Worm (Caenorhabditis elegans) whole organism, young adult: ENCODE measurements around the gene K12H6.10.

Experiments
- B0019.2 ChIP-seq: fragments of 200-800 bp; sonication (Bioruptor generic); conservative IDR thresholded peaks from 2 replicates; pipeline ENCODE4 v1.3.6; 2022; ENCODE audit warnings: missing genetic modification reagents, missing genetic modification characterization, missing compliant biosample characterization
- D2030.7 ChIP-seq: fragments of 200-800 bp; sonication (Bioruptor generic); IDR thresholded peaks from 2 replicates; pipeline ENCODE4 v1.3.6; 2022; ENCODE audit warnings: missing genetic modification reagents, missing genetic modification characterization, missing compliant biosample characterization
- F33H1.4 ChIP-seq: fragments of 200-800 bp; sonication (Bioruptor generic); IDR thresholded peaks from 2 replicates; pipeline ENCODE4 v1.3.6; 2022; ENCODE audit warnings: missing genetic modification reagents, missing genetic modification characterization, missing compliant biosample characterization
- F37B4.10 ChIP-seq: fragments of 200-800 bp; sonication (Bioruptor generic); IDR thresholded peaks from 2 replicates; pipeline ENCODE4 v1.3.6; 2022; ENCODE audit warnings: missing genetic modification characterization, missing compliant biosample characterization
- F39B2.1 ChIP-seq: fragments of 200-800 bp; sonication (Bioruptor generic); IDR thresholded peaks from 2 replicates; pipeline ENCODE4 v1.3.6; 2022; ENCODE audit warnings: missing genetic modification reagents, missing genetic modification characterization, missing compliant biosample characterization
- F55B11.4 ChIP-seq: sonication (generic microtip); optimal IDR thresholded peaks from 2 replicates; lab custom pipeline; 2016; ENCODE audit warnings: missing compliant biosample characterization, missing genetic modification characterization, borderline replicate concordance; ENCODE audit not compliant: insufficient read depth
- F57C9.4 ChIP-seq: sonication (generic microtip); optimal IDR thresholded peaks from 2 replicates; lab custom pipeline; 2017; ENCODE audit warnings: mild to moderate bottlenecking, missing genetic modification characterization, missing compliant biosample characterization
- T26A5.8 ChIP-seq: sonication (generic microtip); optimal IDR thresholded peaks from 2 replicates; lab custom pipeline; 2016; ENCODE audit warnings: missing genetic modification characterization, missing compliant biosample characterization
- Y53F4B.3 ChIP-seq: fragments of 200-800 bp; sonication (Bioruptor generic); IDR thresholded peaks from 2 replicates; pipeline ENCODE4 v1.3.6; 2022; ENCODE audit warnings: missing genetic modification reagents, missing genetic modification characterization, missing compliant biosample characterization
- akir-1 ChIP-seq: fragments of 200-800 bp; sonication (Bioruptor generic); optimal IDR thresholded peaks from 2 replicates; lab custom pipeline; 2018; ENCODE audit warnings: mild to moderate bottlenecking, missing genetic modification characterization, moderate library complexity, missing compliant biosample characterization
- attf-5 ChIP-seq: fragments of 200-800 bp; sonication (Bioruptor generic); optimal IDR thresholded peaks from 2 replicates; lab custom pipeline; 2018; ENCODE audit warnings: mild to moderate bottlenecking, missing genetic modification characterization, missing compliant biosample characterization
- bed-2 ChIP-seq: fragments of 200-800 bp; sonication (Bioruptor generic); IDR thresholded peaks from 2 replicates; pipeline ENCODE4 v1.3.6; 2022; ENCODE audit warnings: missing genetic modification reagents, missing genetic modification characterization, missing compliant biosample characterization
- cebp-2 ChIP-seq: fragments of 200-800 bp; sonication (Bioruptor generic); IDR thresholded peaks from 2 replicates; pipeline ENCODE4 v1.3.6; 2022; ENCODE audit warnings: missing genetic modification characterization, missing compliant biosample characterization
- die-1 ChIP-seq: sonication (generic microtip); optimal IDR thresholded peaks from 2 replicates; lab custom pipeline; 2016; ENCODE audit warnings: missing genotype, mild to moderate bottlenecking, missing genetic modification characterization, missing compliant biosample characterization
- egl-18 ChIP-seq: fragments of 200-800 bp; sonication (Bioruptor generic); IDR thresholded peaks from 2 replicates; pipeline ENCODE4 v1.3.6; 2022; ENCODE audit warnings: missing genetic modification reagents, missing genetic modification characterization, missing compliant biosample characterization
- egrh-3 ChIP-seq: fragments of 200-800 bp; sonication (Bioruptor generic); IDR thresholded peaks from 2 replicates; pipeline ENCODE4 v1.3.6; 2022; ENCODE audit warnings: missing genetic modification reagents, missing genetic modification characterization, missing compliant biosample characterization
- hmg-20 ChIP-seq: fragments of 200-800 bp; sonication (Bioruptor generic); IDR thresholded peaks from 2 replicates; pipeline ENCODE4 v1.3.6; 2022; ENCODE audit warnings: missing genetic modification reagents, missing genetic modification characterization, missing compliant biosample characterization
- hrde-1 ChIP-seq: sonication (generic microtip); optimal IDR thresholded peaks from 2 replicates; lab custom pipeline; 2016; ENCODE audit warnings: missing genetic modification characterization, mild to moderate bottlenecking, missing compliant biosample characterization, moderate library complexity, missing genotype, missing genetic modification reagents, borderline replicate concordance
- hsf-1 ChIP-seq: fragments of 200-800 bp; sonication (Bioruptor generic); IDR thresholded peaks from 2 replicates; pipeline ENCODE4 v1.3.6; 2022; ENCODE audit warnings: missing genetic modification reagents, missing genetic modification characterization, missing compliant biosample characterization
- let-526 ChIP-seq: fragments of 200-800 bp; sonication (Bioruptor generic); IDR thresholded peaks from 2 replicates; pipeline ENCODE4 v1.3.6; 2022; ENCODE audit warnings: missing genetic modification reagents, missing genetic modification characterization, missing compliant biosample characterization
- lin-40 ChIP-seq: sonication (generic microtip); optimal IDR thresholded peaks from 2 replicates; lab custom pipeline; 2016; ENCODE audit warnings: missing genetic modification characterization, mild to moderate bottlenecking, missing compliant biosample characterization, missing genotype, missing genetic modification reagents
- madf-8 ChIP-seq: fragments of 200-800 bp; sonication (Bioruptor generic); conservative IDR thresholded peaks from 2 replicates; pipeline ENCODE4 v1.3.6; 2022; ENCODE audit warnings: missing genetic modification reagents, missing genetic modification characterization, missing compliant biosample characterization
- mxl-1 ChIP-seq: sonication (generic microtip); optimal IDR thresholded peaks from 2 replicates; lab custom pipeline; 2016; ENCODE audit warnings: missing genetic modification characterization, missing compliant biosample characterization
- nfya-1 ChIP-seq: sonication (generic microtip); optimal IDR thresholded peaks from 2 replicates; lab custom pipeline; 2017; ENCODE audit warnings: antibody characterized with exemption, missing compliant biosample characterization, missing genetic modification characterization, borderline replicate concordance; ENCODE audit not compliant: insufficient read depth
- nfya-2 ChIP-seq: fragments of 200-800 bp; sonication (Bioruptor generic); IDR thresholded peaks from 2 replicates; pipeline ENCODE4 v1.3.6; 2022; ENCODE audit warnings: missing genetic modification reagents, missing genetic modification characterization, missing compliant biosample characterization
- nfyb-1 ChIP-seq: fragments of 200-800 bp; sonication (Bioruptor generic); IDR thresholded peaks from 2 replicates; pipeline ENCODE4 v1.3.6; 2022; ENCODE audit warnings: missing genetic modification reagents, missing genetic modification characterization, missing compliant biosample characterization
- nhr-120 ChIP-seq: fragments of 200-800 bp; sonication (Bioruptor generic); IDR thresholded peaks from 2 replicates; pipeline ENCODE4 v1.3.6; 2022; ENCODE audit warnings: missing genetic modification characterization, missing compliant biosample characterization
- rec-8 ChIP-seq, 2 experiments: sonication (generic microtip); optimal IDR thresholded peaks; 2 replicates each; lab custom pipeline; 2016; ENCODE audit warnings: mild to moderate bottlenecking in 2 of 2, missing genetic modification characterization in 2 of 2, missing genetic modification reagents in 2 of 2, missing genotype in 2 of 2, missing biosample characterization in 1 of 2, missing compliant biosample characterization in 1 of 2, moderate library complexity in 1 of 2
- snpc-1.1 ChIP-seq: sonication (generic microtip); optimal IDR thresholded peaks from 2 replicates; lab custom pipeline; 2017; ENCODE audit warnings: missing genetic modification characterization, mild to moderate bottlenecking, missing compliant biosample characterization, antibody characterized with exemption, moderate library complexity, missing genotype, missing genetic modification reagents; ENCODE audit not compliant: insufficient read depth
- snpc-4 ChIP-seq, 5 experiments: fragments of 150-350 bp in 1 of 5; sonication (generic microtip) in 4 of 5; optimal IDR thresholded peaks; 2 replicates each; lab custom pipeline; 2014 to 2018; ENCODE audit warnings: missing genetic modification characterization in 5 of 5, missing biosample characterization in 3 of 5, antibody characterized with exemption in 2 of 5, mild to moderate bottlenecking in 2 of 5, missing compliant biosample characterization in 2 of 5, missing genotype in 2 of 5, moderate library complexity in 2 of 5, missing genetic modification reagents in 1 of 5
- somi-1 ChIP-seq: fragments of 200-800 bp; sonication (Bioruptor generic); optimal IDR thresholded peaks from 2 replicates; lab custom pipeline; 2018; ENCODE audit warnings: mild to moderate bottlenecking, missing genetic modification characterization, missing compliant biosample characterization
- sptf-2 ChIP-seq: fragments of 200-800 bp; sonication (Bioruptor generic); optimal IDR thresholded peaks from 2 replicates; lab custom pipeline; 2018; ENCODE audit warnings: mild to moderate bottlenecking, missing genetic modification characterization, missing compliant biosample characterization
- tlf-1 ChIP-seq: fragments of 200-800 bp; sonication (Bioruptor generic); optimal IDR thresholded peaks from 2 replicates; lab custom pipeline; 2018; ENCODE audit warnings: mild to moderate bottlenecking, missing genetic modification characterization, missing compliant biosample characterization
- unc-62 ChIP-seq: fragments of 150-350 bp; optimal IDR thresholded peaks from 2 replicates; lab custom pipeline; 2014; ENCODE audit warnings: missing biosample characterization, missing genetic modification reagents, missing genetic modification characterization
- zfh-2 ChIP-seq: fragments of 200-800 bp; sonication (Bioruptor generic); conservative IDR thresholded peaks from 2 replicates; pipeline ENCODE4 v1.3.6; 2022; ENCODE audit warnings: missing genetic modification reagents, missing genetic modification characterization, missing compliant biosample characterization
- ztf-22 ChIP-seq: fragments of 200-800 bp; sonication (Bioruptor generic); optimal IDR thresholded peaks from 2 replicates; lab custom pipeline; 2018; ENCODE audit warnings: mild to moderate bottlenecking, missing genetic modification characterization, moderate library complexity, missing compliant biosample characterization

Gene K12H6.10

ce11 chrII:2865355-2865754, 42.7 kb downstream of the K12H6.10 start:
- TF ChIP-seq zfh-2 = peak; percentile 55; the same call in 1 of the 2 replicates
- TF ChIP-seq mxl-1 (tag; lab: Kevin White, UChicago) = no peak
- TF ChIP-seq nhr-120 (GFP tag; lab: Robert Waterston, UW) = 0 out of 2 replicates have a peak, but pooled peaks have one; percentile 28

DNA sequence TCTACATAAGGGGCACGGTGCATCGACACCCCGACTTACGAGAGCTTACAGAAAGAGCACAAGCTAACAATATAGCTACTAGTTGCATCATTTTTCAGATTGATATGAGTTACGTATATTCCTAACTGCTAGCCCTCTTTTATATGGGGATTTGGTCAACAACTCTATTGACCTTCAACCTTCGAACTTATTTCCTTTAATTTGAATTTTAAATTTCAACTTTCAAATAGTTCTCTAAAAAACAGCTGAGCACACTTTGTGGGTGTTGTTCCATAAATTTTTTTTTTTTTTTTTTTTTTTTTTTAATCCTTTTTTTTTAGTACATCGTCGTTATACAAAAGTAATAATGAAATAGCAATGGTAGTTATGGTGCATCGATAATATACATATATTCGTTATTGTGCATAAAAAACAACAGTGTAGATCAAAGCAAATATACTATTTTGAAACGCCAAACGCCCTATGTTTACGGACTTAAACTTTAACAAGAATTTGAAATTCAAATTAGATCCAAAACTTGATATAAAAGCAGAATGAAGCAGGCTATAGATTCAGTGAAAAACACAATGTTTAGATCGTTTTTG, 44.0 kb downstream of the K12H6.10 start, which contains the start of the genes Y110A2AL.9 and Y110A2AL.3:
Gene Y110A2AL.9, minus strand, starts transcription at position 101 of the 584 bp plus-strand sequence.
Gene Y110A2AL.3, plus strand, starts transcription at position 534 of the 584 bp plus-strand sequence.
- TF ChIP-seq cebp-2 (GFP tag; lab: Robert Waterston, UW) (no peak), sptf-2 (no peak), tlf-1 (GFP tag; lab: Kevin White, UChicago) (no peak), die-1 (tag; lab: Kevin White, UChicago) (no peak), B0019.2 (GFP tag; lab: Robert Waterston, UW) (no peak), F55B11.4 (no peak), ztf-22 (GFP tag; lab: Kevin White, UChicago) (no peak), nfyb-1 (GFP tag; lab: Robert Waterston, UW) (no peak), let-526 (GFP tag; lab: Robert Waterston, UW) (no peak), egrh-3 (GFP tag; lab: Robert Waterston, UW) (no peak), snpc-1.1 (tag; lab: Kevin White, UChicago) (no peak), snpc-4 (GFP tag; optimal IDR thresholded peaks at IDR 0.05; lab: Kevin White, UChicago) (no peak), snpc-4 (tag; optimal IDR thresholded peaks at IDR 0.05; lab: Kevin White, UChicago) (no peak), somi-1 (no peak), egl-18 (no peak), hrde-1 (tag; lab: Kevin White, UChicago) (no peak), F57C9.4 (tag; lab: Kevin White, UChicago) (no peak), nfya-1 (no peak), F39B2.1 (no peak), madf-8 (GFP tag; lab: Robert Waterston, UW) (no peak)

- TF ChIP-seq hsf-1 (GFP tag; lab: Robert Waterston, UW) (no peak), Y53F4B.3 (GFP tag; lab: Robert Waterston, UW) (no peak), hmg-20 (no peak), F57C9.4 (tag; lab: Kevin White, UChicago) (no peak), nfyb-1 (GFP tag; lab: Robert Waterston, UW) (no peak), T26A5.8 (tag; lab: Kevin White, UChicago) (no peak)
Observed at ce11 chrII:2867701-2868100, 45.0 kb downstream of the K12H6.10 start, which contains the start of gene Y110A2AL.2. Y110A2AL.2 (plus strand) TSS chrII:2868001.

DNA sequence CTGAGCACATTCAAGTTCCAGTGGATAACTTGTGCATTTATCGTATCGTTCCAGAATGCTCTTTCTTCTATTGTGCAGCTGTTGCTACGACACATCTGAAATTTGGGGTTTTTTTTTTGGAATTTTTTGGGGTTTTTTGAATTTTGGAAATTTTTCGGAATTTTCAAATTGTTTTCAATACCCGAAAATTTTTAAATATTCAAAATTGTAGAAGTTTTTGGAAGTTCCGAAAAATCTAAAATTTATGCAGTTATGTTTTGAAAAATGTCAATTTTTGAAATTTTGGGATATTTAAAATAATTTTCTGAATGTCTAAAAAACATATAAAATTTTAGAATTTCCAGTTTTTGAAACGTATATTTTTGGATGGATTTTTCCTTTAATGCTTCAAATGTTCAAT, 49.1 kb downstream of the K12H6.10 start, which contains the start of gene Y110A2AL.10:
Gene Y110A2AL.10, minus strand, starts transcription at position 101 of the 400 bp plus-strand sequence.
- TF ChIP-seq madf-8 (GFP tag; lab: Robert Waterston, UW) (no peak), hsf-1 (GFP tag; lab: Robert Waterston, UW) (no peak), attf-5 (GFP tag; lab: Kevin White, UChicago) (no peak), rec-8 (tag; optimal IDR thresholded peaks at IDR 0.05; lab: Kevin White, UChicago) (no peak), D2030.7 (no peak), bed-2 (GFP tag; lab: Robert Waterston, UW) (no peak), Y53F4B.3 (GFP tag; lab: Robert Waterston, UW) (no peak), zfh-2 (no peak), lin-40 (no peak), F33H1.4 (GFP tag; lab: Robert Waterston, UW) (no peak), akir-1 (GFP tag; lab: Kevin White, UChicago) (no peak), F37B4.10 (GFP tag; lab: Robert Waterston, UW) (no peak), unc-62 (no peak), nfya-2 (GFP tag; lab: Robert Waterston, UW) (no peak)
- TF ChIP-seq, all 124 proteins: peak for 0
